Worm (Caenorhabditis elegans): ENCODE results near the gene F42F12.3.

DNA sequence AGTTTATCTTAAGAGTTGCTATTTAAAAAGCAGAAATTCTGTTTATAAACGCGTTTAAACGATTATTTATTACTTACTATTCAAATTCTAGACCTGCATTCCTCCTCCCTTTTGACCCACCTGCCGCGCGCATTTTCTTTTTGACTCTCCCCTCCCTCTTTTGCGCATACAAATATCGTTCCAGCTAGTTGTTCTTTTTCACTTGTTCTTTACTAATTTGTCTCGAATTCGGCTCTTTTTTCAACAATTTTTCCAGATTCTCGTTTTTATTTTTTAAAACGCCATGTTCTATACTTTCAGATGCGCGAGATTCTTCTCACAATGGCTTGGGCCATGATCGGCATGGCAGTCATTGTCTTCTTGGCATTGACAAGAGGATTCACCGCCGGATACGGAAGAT lies 15.0 kb downstream of the F42F12.3 start, which contains the start of gene F19H6.4:
- no peak for TF ChIP-seq nhr-12 (tag; optimal IDR thresholded peaks at IDR 0.05)
- TF ChIP-seq nhr-76 (tag; optimal IDR thresholded peaks at IDR 0.05) = no peak
- TF ChIP-seq lin-13 (tag; optimal IDR thresholded peaks at IDR 0.05) = no peak
- TF ChIP-seq pha-4 (tag; optimal IDR thresholded peaks at IDR 0.05) = no peak
- TF ChIP-seq sptf-1 (tag; optimal IDR thresholded peaks at IDR 0.05) = no peak
- TF ChIP-seq unc-62 (GFP tag; optimal IDR thresholded peaks at IDR 0.05) = no peak
- TF ChIP-seq blmp-1 (tag; optimal IDR thresholded peaks at IDR 0.05) = no peak
- TF ChIP-seq nhr-237 (tag; optimal IDR thresholded peaks at IDR 0.05) = no peak
- no peak for TF ChIP-seq unc-39 (tag; optimal IDR thresholded peaks at IDR 0.05)
- TF ChIP-seq hlh-1 (tag; optimal IDR thresholded peaks at IDR 0.05) = no peak
- TF ChIP-seq nhr-28 (tag; optimal IDR thresholded peaks at IDR 0.05) = no peak
- no peak for TF ChIP-seq lsy-2 (tag; optimal IDR thresholded peaks at IDR 0.05)
